Worm (Caenorhabditis elegans) whole organism, late embryonic: ENCODE data around the gene Y54G2A.10.

Experiments
- fax-1 ChIP-seq: sonication (generic microtip); optimal IDR thresholded peaks from 2 replicates; lab custom pipeline; 2016; ENCODE audit warnings: missing genotype, missing genetic modification characterization, missing compliant biosample characterization
- hlh-8 ChIP-seq: sonication (generic microtip); optimal IDR thresholded peaks from 2 replicates; lab custom pipeline; 2016; ENCODE audit warnings: missing genotype, missing genetic modification characterization, missing compliant biosample characterization
- ttx-3 ChIP-seq: sonication (generic microtip); optimal IDR thresholded peaks from 2 replicates; lab custom pipeline; 2016; ENCODE audit warnings: missing genetic modification reagents, missing genetic modification characterization, missing compliant biosample characterization

Y54G2A.10 gene

ce11 chrIV:2850586-2850985 lies 51.1 kb downstream of the Y54G2A.10 start, which contains the start of gene clec-85 (continued):
- no peak for TF ChIP-seq hlh-8 (tag; lab: Kevin White, UChicago)
- TF ChIP-seq fax-1 (tag; lab: Kevin White, UChicago), result no peak
- TF ChIP-seq ttx-3, result no peak
